Worm (Caenorhabditis elegans): ENCODE data around the gene T04A11.4.

T04A11.4 gene

ce11 chrIV:12445463-12445934 lies 38.9 kb downstream of the T04A11.4 start, which contains the start of gene C25G4.3:
TSS of gene C25G4.3 (minus strand) at chrIV:12445884.
- TF ChIP-seq ceh-9 (tag; optimal IDR thresholded peaks at IDR 0.05), result no peak
- no peak for TF ChIP-seq elt-3 (tag; optimal IDR thresholded peaks at IDR 0.05)
- no peak for TF ChIP-seq fkh-2 (tag; optimal IDR thresholded peaks at IDR 0.05)
- no peak for TF ChIP-seq lin-39 (tag; optimal IDR thresholded peaks at IDR 0.05)
- no peak for TF ChIP-seq ztf-11 (tag; optimal IDR thresholded peaks at IDR 0.05)
- TF ChIP-seq ceh-28 (tag; optimal IDR thresholded peaks at IDR 0.05), result no peak
- no peak for TF ChIP-seq ZK546.5 (tag; optimal IDR thresholded peaks at IDR 0.05)
- no peak for TF ChIP-seq aly-2 (tag; optimal IDR thresholded peaks at IDR 0.05)

ce11 chrIV:12443936-12444335 lies 40.4 kb downstream of the T04A11.4 start, which contains the start of gene C25G4.2:
TSS of gene C25G4.2 (minus strand) at chrIV:12444035.
- no peak for TF ChIP-seq nhr-76 (tag; optimal IDR thresholded peaks at IDR 0.05)
- TF ChIP-seq nhr-25 (tag; optimal IDR thresholded peaks at IDR 0.05), result no peak
- no peak for TF ChIP-seq fkh-2 (tag; optimal IDR thresholded peaks at IDR 0.05)
- TF ChIP-seq mdl-1 (tag; optimal IDR thresholded peaks at IDR 0.05), result no peak
- TF ChIP-seq mml-1 (tag; optimal IDR thresholded peaks at IDR 0.05), result no peak
- TF ChIP-seq ceh-16 (tag; optimal IDR thresholded peaks at IDR 0.05), result no peak
- TF ChIP-seq nhr-77 (tag; optimal IDR thresholded peaks at IDR 0.05), result no peak
- TF ChIP-seq eor-1 (tag; optimal IDR thresholded peaks at IDR 0.05), result no peak
- no peak for TF ChIP-seq tbx-2 (tag; optimal IDR thresholded peaks at IDR 0.05)
- no peak for TF ChIP-seq elt-2 (tag; optimal IDR thresholded peaks at IDR 0.05)
- TF ChIP-seq skn-1 (tag; optimal IDR thresholded peaks at IDR 0.05), result no peak
- TF ChIP-seq ceh-82 (tag; optimal IDR thresholded peaks at IDR 0.05), result no peak
- no peak for TF ChIP-seq ceh-28 (tag; optimal IDR thresholded peaks at IDR 0.05)
- TF ChIP-seq ztf-11 (tag; optimal IDR thresholded peaks at IDR 0.05), result no peak
- TF ChIP-seq nfya-1 (tag; optimal IDR thresholded peaks at IDR 0.05; ENCODE audit: insufficient read depth), result no peak
- TF ChIP-seq R02D3.7 (tag; optimal IDR thresholded peaks at IDR 0.05), result no peak
- no peak for TF ChIP-seq sea-2 (GFP tag; optimal IDR thresholded peaks at IDR 0.05)

- TF ChIP-seq ZK546.5 (tag; optimal IDR thresholded peaks at IDR 0.05) (no peak), zag-1 (tag; optimal IDR thresholded peaks at IDR 0.05) (no peak), mdl-1 (tag; optimal IDR thresholded peaks at IDR 0.05) (no peak), lsy-12 (tag; optimal IDR thresholded peaks at IDR 0.05) (no peak), daf-12 (tag; optimal IDR thresholded peaks at IDR 0.05) (no peak), hmg-11 (tag; optimal IDR thresholded peaks at IDR 0.05) (no peak), nhr-11 (tag; optimal IDR thresholded peaks at IDR 0.05) (no peak), ceh-28 (tag; optimal IDR thresholded peaks at IDR 0.05) (no peak), pha-4 (tag; optimal IDR thresholded peaks at IDR 0.05) (no peak), elt-1 (tag; optimal IDR thresholded peaks at IDR 0.05) (no peak)
These were observed 42.7 kb downstream of the T04A11.4 start, which contains the start of gene C25G4.17 for ce11 chrIV:12441715-12442114. TSS of gene C25G4.17 (plus strand) at chrIV:12442015.

ce11 chrIV:12438359-12438758 lies 46.0 kb downstream of the T04A11.4 start, which contains the start of gene clec-185:
TSS of gene clec-185 (plus strand) at chrIV:12438659.
- TF ChIP-seq lin-15B (tag; optimal IDR thresholded peaks at IDR 0.05) (no peak), sea-2 (GFP tag; optimal IDR thresholded peaks at IDR 0.05) (no peak), jun-1 (tag; optimal IDR thresholded peaks at IDR 0.05) (no peak), lsy-12 (tag; optimal IDR thresholded peaks at IDR 0.05) (no peak), nhr-25 (tag; optimal IDR thresholded peaks at IDR 0.05) (no peak), ZK546.5 (tag; optimal IDR thresholded peaks at IDR 0.05) (no peak), egl-5 (tag; optimal IDR thresholded peaks at IDR 0.05) (no peak), aly-2 (tag; optimal IDR thresholded peaks at IDR 0.05) (no peak), nhr-11 (tag; optimal IDR thresholded peaks at IDR 0.05) (no peak), ama-1 (optimal IDR thresholded peaks at IDR 0.05) (no peak), snpc-4 (tag; optimal IDR thresholded peaks at IDR 0.05) (no peak), fkh-10 (GFP tag; optimal IDR thresholded peaks at IDR 0.05) (no peak), ceh-16 (tag; optimal IDR thresholded peaks at IDR 0.05) (no peak), nhr-12 (tag; optimal IDR thresholded peaks at IDR 0.05) (no peak)

ce11 chrIV:12435442-12435841 lies 48.9 kb downstream of the T04A11.4 start, which contains the start of gene irg-4:
TSS of gene irg-4 (plus strand) at chrIV:12435833.
- no peak for TF ChIP-seq nhr-76 (tag; optimal IDR thresholded peaks at IDR 0.05)
- TF ChIP-seq jun-1 (tag; optimal IDR thresholded peaks at IDR 0.05), result peak; percentile 23
- TF ChIP-seq nhr-28 (tag; optimal IDR thresholded peaks at IDR 0.05), result no peak
- TF ChIP-seq elt-2 (tag; optimal IDR thresholded peaks at IDR 0.05), result peak; percentile 96
- no peak for TF ChIP-seq R02D3.7 (tag; optimal IDR thresholded peaks at IDR 0.05)
- TF ChIP-seq elt-3 (tag; optimal IDR thresholded peaks at IDR 0.05), result no peak
- TF ChIP-seq ZK546.5 (tag; optimal IDR thresholded peaks at IDR 0.05), result no peak
- TF ChIP-seq pqm-1 (tag; optimal IDR thresholded peaks at IDR 0.05), result peak; percentile 91
- TF ChIP-seq ceh-9 (tag; optimal IDR thresholded peaks at IDR 0.05), result no peak
- TF ChIP-seq ztf-11 (tag; optimal IDR thresholded peaks at IDR 0.05), result no peak
- no peak for TF ChIP-seq lsy-12 (tag; optimal IDR thresholded peaks at IDR 0.05)
